Fruit fly (Drosophila melanogaster): ENCODE data around the gene Ork1.

The Ork1 gene

DNA sequence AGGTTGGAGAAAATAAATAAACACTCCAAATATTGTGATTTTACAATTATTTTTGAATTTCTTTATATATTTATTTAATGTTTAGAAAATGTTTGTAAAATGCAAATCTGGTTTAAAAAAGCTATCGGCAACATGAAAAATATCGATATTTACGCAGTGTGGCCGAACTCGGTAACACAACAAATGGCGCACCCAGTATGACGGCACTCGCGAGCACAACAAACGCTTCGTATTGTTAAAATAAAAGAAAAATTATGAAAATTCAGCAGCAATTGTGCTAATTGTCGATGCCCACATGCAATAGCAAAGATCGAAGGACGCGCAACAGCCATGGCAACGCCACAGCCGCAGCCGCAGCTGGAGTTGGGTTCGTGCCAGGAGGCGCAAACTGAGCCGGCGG, 42.5 kb downstream of the Ork1 start, which contains the start of gene CG2202 (continued):
- TF ChIP-seq Antp (GFP tag; optimal IDR thresholded peaks at IDR 0.05) = no peak
- no peak for TF ChIP-seq pb (GFP tag; optimal IDR thresholded peaks at IDR 0.05)
- no peak for TF ChIP-seq CG14965 (GFP tag; optimal IDR thresholded peaks at IDR 0.05; ENCODE audit: borderline replicate concordance)
- peak; percentile 44 for TF ChIP-seq CG2129 (GFP tag; IDR thresholded peaks at IDR 0.05; ENCODE audit: partially characterized antibody)
- TF ChIP-seq tup (GFP tag; optimal IDR thresholded peaks at IDR 0.05) = no peak
- TF ChIP-seq Mad (GFP tag; optimal IDR thresholded peaks at IDR 0.05) = no peak
- no peak for TF ChIP-seq lbe (GFP tag; optimal IDR thresholded peaks at IDR 0.05)
- TF ChIP-seq CG1647 (GFP tag; optimal IDR thresholded peaks at IDR 0.05) = no peak
- TF ChIP-seq z (GFP tag; IDR thresholded peaks at IDR 0.05) = no peak
- no peak for TF ChIP-seq sc (optimal IDR thresholded peaks at IDR 0.05)
- no peak for TF ChIP-seq sc (GFP tag; optimal IDR thresholded peaks at IDR 0.05)
- peak; percentile 59 for TF ChIP-seq stwl (tag; optimal IDR thresholded peaks at IDR 0.05)
- no peak for TF ChIP-seq CG2889 (GFP tag; IDR thresholded peaks at IDR 0.05)
- TF ChIP-seq CG10274 (GFP tag; optimal IDR thresholded peaks at IDR 0.05) = no peak
- TF ChIP-seq CG5953 (GFP tag; IDR thresholded peaks at IDR 0.05) = no peak
- peak; percentile 5 for TF ChIP-seq CG2202 (tag; optimal IDR thresholded peaks at IDR 0.05)
- TF ChIP-seq Spps (tag; optimal IDR thresholded peaks at IDR 0.05) = no peak
- no peak for TF ChIP-seq CG34376 (GFP tag; optimal IDR thresholded peaks at IDR 0.05)
- 0 out of 2 replicates have a peak, but pooled peaks have one; percentile 55 for TF ChIP-seq nerfin-2 (GFP tag; IDR thresholded peaks at IDR 0.05; ENCODE audit: partially characterized antibody)
- TF ChIP-seq Meics (GFP tag; optimal IDR thresholded peaks at IDR 0.05) = no peak

DNA sequence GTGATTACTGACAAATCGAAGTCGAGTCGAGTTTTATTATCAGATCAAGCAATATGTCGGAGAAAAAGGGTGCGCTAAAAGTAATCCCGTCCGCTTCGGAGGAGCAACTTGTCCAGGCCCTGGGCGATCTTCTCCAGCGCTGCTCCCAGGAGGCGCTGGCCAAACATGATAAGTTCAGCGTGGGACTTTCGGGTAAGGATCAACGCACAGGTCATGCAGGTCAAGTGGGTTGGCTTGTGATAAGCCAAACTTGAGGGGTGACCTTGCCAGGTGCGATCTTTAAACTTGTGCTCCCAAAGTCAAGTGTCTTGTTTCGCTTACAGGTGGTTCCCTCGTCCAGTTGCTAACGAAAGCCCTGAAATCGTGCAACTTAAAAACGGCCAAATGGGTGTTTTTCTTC, 43.6 kb downstream of the Ork1 start:
- TF ChIP-seq ERR (GFP tag; optimal IDR thresholded peaks at IDR 0.05) (peak; percentile 8), Hr78 (GFP tag; optimal IDR thresholded peaks at IDR 0.05) (peak in 1 of 2 experiments; percentile 35), MESR4 (GFP tag; optimal IDR thresholded peaks at IDR 0.05) (peak; percentile 7), CG13775 (GFP tag; optimal IDR thresholded peaks at IDR 0.05) (no peak)

DNA sequence GAGAGGGAATG, 43.8 kb downstream of the Ork1 start, which contains the start of gene Pgls:
Gene Pgls (plus strand): TSS at position 3 of the 11 bp plus-strand sequence.
- TF ChIP-seq chn (GFP tag; optimal IDR thresholded peaks at IDR 0.05) (no peak), ranshi (GFP tag; IDR thresholded peaks at IDR 0.05) (no peak), CG4360 (GFP tag; IDR thresholded peaks at IDR 0.05) (no peak)

DNA sequence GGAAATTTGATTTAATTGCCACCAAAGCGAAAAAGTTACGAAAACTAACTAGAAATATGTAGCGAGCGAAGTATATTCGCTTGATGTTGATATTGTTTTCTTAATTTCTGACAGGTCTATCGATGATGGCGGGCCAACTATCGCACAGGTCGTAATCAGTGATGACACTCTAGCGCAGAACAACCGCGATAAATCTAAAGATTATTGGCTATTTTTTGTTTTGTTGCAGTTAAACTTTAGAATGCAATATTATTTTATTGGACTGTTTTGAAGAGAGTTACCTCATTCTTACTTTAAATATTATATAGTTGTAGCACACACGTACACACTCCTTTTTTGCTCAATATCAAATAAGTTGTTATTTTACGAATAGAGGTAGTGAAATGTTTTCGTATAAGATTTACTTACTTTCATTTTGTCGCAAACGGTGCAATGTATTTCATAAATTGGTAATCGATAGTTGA, 44.0 kb downstream of the Ork1 start, which contains the start of gene sbr:
Gene sbr (minus strand): TSS at position 121 of the 464 bp plus-strand sequence.
- TF ChIP-seq ind (GFP tag; optimal IDR thresholded peaks at IDR 0.05) = peak; percentile 24
- peak; percentile 7 for TF ChIP-seq CHES-1-like (GFP tag; optimal IDR thresholded peaks at IDR 0.05)
- no peak for TF ChIP-seq fd3F (GFP tag; optimal IDR thresholded peaks at IDR 0.05)
- no peak for TF ChIP-seq CG7987 (GFP tag; optimal IDR thresholded peaks at IDR 0.05)
- TF ChIP-seq Taf1 (GFP tag; IDR thresholded peaks at IDR 0.05) = no peak
- TF ChIP-seq ci (GFP tag; IDR thresholded peaks at IDR 0.05) = no peak
- TF ChIP-seq lbe (GFP tag; optimal IDR thresholded peaks at IDR 0.05) = no peak
- TF ChIP-seq ab (GFP tag; optimal IDR thresholded peaks at IDR 0.05) = no peak
- no peak for TF ChIP-seq CG6175 (GFP tag; IDR thresholded peaks at IDR 0.05)
- no peak for TF ChIP-seq CG2712 (tag; optimal IDR thresholded peaks at IDR 0.05)
- no peak for TF ChIP-seq emc (GFP tag; optimal IDR thresholded peaks at IDR 0.05)
- no peak for TF ChIP-seq Ptx1 (GFP tag; IDR thresholded peaks at IDR 0.05)
- no peak for TF ChIP-seq CG4404 (GFP tag; IDR thresholded peaks at IDR 0.05)
- peak; percentile 59; the same call in 1 of the 2 replicates for TF ChIP-seq CG42726 (GFP tag; IDR thresholded peaks at IDR 0.05; ENCODE audit: partially characterized antibody)
- TF ChIP-seq CG4820 (GFP tag; optimal IDR thresholded peaks at IDR 0.05) = no peak
- TF ChIP-seq zf30C (GFP tag; optimal IDR thresholded peaks at IDR 0.05) = no peak
- TF ChIP-seq bbx (GFP tag; IDR thresholded peaks at IDR 0.05; ENCODE audit: partially characterized antibody) = 0 out of 2 replicates have a peak, but pooled peaks have one; percentile 38
- no peak for TF ChIP-seq eve (GFP tag; optimal IDR thresholded peaks at IDR 0.05)
- TF ChIP-seq Drgx (GFP tag; IDR thresholded peaks at IDR 0.05) = no peak
- TF ChIP-seq CG32532 (GFP tag; IDR thresholded peaks at IDR 0.05) = 0 out of 2 replicates have a peak, but pooled peaks have one; percentile 12
- no peak for TF ChIP-seq Gug (GFP tag; IDR thresholded peaks at IDR 0.05)
- no peak for TF ChIP-seq CG12769 (tag; optimal IDR thresholded peaks at IDR 0.05)
- TF ChIP-seq CG10147 (GFP tag; optimal IDR thresholded peaks at IDR 0.05) = no peak
- TF ChIP-seq trh (GFP tag; optimal IDR thresholded peaks at IDR 0.05) = no peak

Measured in whole organism, embryonic.